Fruit fly (Drosophila melanogaster): ENCODE results near the gene CG6661.

Gene CG6661

DNA sequence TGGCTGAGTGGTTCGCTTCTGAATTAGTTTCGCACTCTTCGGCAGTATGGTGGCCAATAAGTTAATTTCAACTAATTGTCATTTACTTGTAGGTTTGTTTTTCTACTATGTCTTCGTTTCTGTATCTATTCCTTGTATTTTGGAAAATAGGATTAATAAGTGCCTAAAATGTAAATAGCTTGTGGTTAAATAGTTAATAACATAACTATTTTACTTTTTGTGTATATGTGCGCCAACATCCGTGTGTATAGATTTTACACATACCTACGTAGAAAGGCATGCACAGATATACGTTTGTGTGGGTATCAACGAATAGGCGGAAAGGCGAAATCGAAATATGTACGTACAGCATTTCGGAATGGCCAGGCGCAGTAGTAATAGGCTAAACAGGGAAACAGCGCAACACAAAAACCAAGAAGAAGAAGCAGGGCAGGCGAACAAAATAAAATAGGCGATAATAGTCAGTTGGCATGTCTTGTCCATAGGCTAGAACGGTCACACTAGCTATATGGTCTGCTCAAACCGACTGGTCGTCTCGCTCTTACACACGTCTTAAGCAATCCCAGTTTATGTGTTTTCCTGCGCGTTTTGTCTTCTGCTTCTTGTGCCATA is 31.9 kb upstream of the CG6661 start (continued):
- TF ChIP-seq ci (GFP tag; IDR thresholded peaks at IDR 0.05): 0 out of 3 replicates have a peak, but pooled peaks have one; percentile 42
- TF ChIP-seq inv (GFP tag; IDR thresholded peaks at IDR 0.05; ENCODE audit: partially characterized antibody): no peak
- peak; percentile 6 for TF ChIP-seq NC2β (GFP tag; optimal IDR thresholded peaks at IDR 0.05)
- TF ChIP-seq CG10366 (GFP tag; IDR thresholded peaks at IDR 0.05): no peak
- no peak for TF ChIP-seq Hr78 (GFP tag; optimal IDR thresholded peaks at IDR 0.05)
- TF ChIP-seq CG32532 (GFP tag; IDR thresholded peaks at IDR 0.05): 0 out of 2 replicates have a peak, but pooled peaks have one; percentile 30
- TF ChIP-seq CG10321 (GFP tag; IDR thresholded peaks at IDR 0.05): peak; percentile 99
- TF ChIP-seq CG4617 (GFP tag; optimal IDR thresholded peaks at IDR 0.05; ENCODE audit: borderline replicate concordance): peak; percentile 12
- peak; percentile 36; the same call in 1 of the 2 replicates for TF ChIP-seq Bgb (GFP tag; IDR thresholded peaks at IDR 0.05; ENCODE audit: partially characterized antibody)
- peak; percentile 76 for TF ChIP-seq Abd-B (GFP tag; optimal IDR thresholded peaks at IDR 0.05)
- peak; percentile 49 for TF ChIP-seq Ets97D (GFP tag; optimal IDR thresholded peaks at IDR 0.05)
- TF ChIP-seq CG15514 (GFP tag; optimal IDR thresholded peaks at IDR 0.05): peak; percentile 54
- peak; percentile 33 for TF ChIP-seq nmo (GFP tag; optimal IDR thresholded peaks at IDR 0.05)
- TF ChIP-seq knrl (GFP tag; IDR thresholded peaks at IDR 0.05; ENCODE audit: partially characterized antibody): no peak
- TF ChIP-seq CG8290 (GFP tag; optimal IDR thresholded peaks at IDR 0.05): no peak
- TF ChIP-seq CG8290 (tag; optimal IDR thresholded peaks at IDR 0.05): peak in 1 of 2 experiments; percentile 75
- TF ChIP-seq CG17361 (GFP tag; IDR thresholded peaks at IDR 0.05): peak; percentile 8; the same call in 1 of the 3 replicates
- peak; percentile 28; the same call in 1 of the 2 replicates for TF ChIP-seq amos (GFP tag; IDR thresholded peaks at IDR 0.05; ENCODE audit: partially characterized antibody)
- TF ChIP-seq CG9797 (GFP tag; optimal IDR thresholded peaks at IDR 0.05): peak; percentile 68
- TF ChIP-seq CG12104 (GFP tag; optimal IDR thresholded peaks at IDR 0.05): no peak
- peak; percentile 50 for TF ChIP-seq dm (GFP tag; optimal IDR thresholded peaks at IDR 0.05)
- peak; percentile 18 for TF ChIP-seq MESR4 (GFP tag; optimal IDR thresholded peaks at IDR 0.05)
- peak; percentile 70; the same call in 1 of the 2 replicates for TF ChIP-seq rib (GFP tag; IDR thresholded peaks at IDR 0.05)
- TF ChIP-seq CG10959 (GFP tag; IDR thresholded peaks at IDR 0.05): no peak
- peak; percentile 99 for TF ChIP-seq CG17385 (GFP tag; optimal IDR thresholded peaks at IDR 0.05)
- TF ChIP-seq CG1233 (GFP tag; optimal IDR thresholded peaks at IDR 0.05): no peak
- TF ChIP-seq CG2875 (GFP tag; optimal IDR thresholded peaks at IDR 0.05): no peak
- TF ChIP-seq Hey (tag; optimal IDR thresholded peaks at IDR 0.05): no peak
- TF ChIP-seq zfh2 (GFP tag; optimal IDR thresholded peaks at IDR 0.05): peak; percentile 14
- peak; percentile 13 for TF ChIP-seq CG17829 (tag; optimal IDR thresholded peaks at IDR 0.05)
- TF ChIP-seq E2f1 (GFP tag; IDR thresholded peaks at IDR 0.05): no peak
- TF ChIP-seq pros (GFP tag; optimal IDR thresholded peaks at IDR 0.05): peak; percentile 2
- TF ChIP-seq onecut (GFP tag; IDR thresholded peaks at IDR 0.05): peak; percentile 38; the same call in 1 of the 2 replicates
- TF ChIP-seq CG11695 (GFP tag; IDR thresholded peaks at IDR 0.05): no peak
- TF ChIP-seq CG10543 (GFP tag; optimal IDR thresholded peaks at IDR 0.05): peak; percentile 66
- no peak for TF ChIP-seq CG17328 (GFP tag; IDR thresholded peaks at IDR 0.05)
- TF ChIP-seq slou (GFP tag; optimal IDR thresholded peaks at IDR 0.05): no peak
- no peak for TF ChIP-seq Sox100B (GFP tag; optimal IDR thresholded peaks at IDR 0.05)
- TF ChIP-seq bowl (GFP tag; IDR thresholded peaks at IDR 0.05): no peak
- no peak for TF ChIP-seq trh (GFP tag; optimal IDR thresholded peaks at IDR 0.05)
- no peak for TF ChIP-seq Mes4 (GFP tag; optimal IDR thresholded peaks at IDR 0.05)
- TF ChIP-seq CG4282 (GFP tag; optimal IDR thresholded peaks at IDR 0.05): peak; percentile 5
- peak; percentile 26 for TF ChIP-seq gem (tag; optimal IDR thresholded peaks at IDR 0.05)
- TF ChIP-seq exex (tag; optimal IDR thresholded peaks at IDR 0.05): peak; percentile 50
- TF ChIP-seq CG12155 (GFP tag; optimal IDR thresholded peaks at IDR 0.05): no peak
- no peak for TF ChIP-seq CG17359 (tag; optimal IDR thresholded peaks at IDR 0.05)
- TF ChIP-seq mirr (GFP tag; optimal IDR thresholded peaks at IDR 0.05): peak; percentile 37
- no peak for TF ChIP-seq CG4360 (GFP tag; IDR thresholded peaks at IDR 0.05)
- no peak for TF ChIP-seq lola (GFP tag; optimal IDR thresholded peaks at IDR 0.05)
